Worm (Caenorhabditis elegans): ENCODE results near the gene R166.2.

R166.2 gene

ce11 chrII:10537571-10537970, at the start of gene R166.2:
Gene R166.2 (minus strand): TSS chrII:10537671.
- no peak for TF ChIP-seq ets-7 (tag; optimal IDR thresholded peaks at IDR 0.05)
- TF ChIP-seq ceh-36 (tag; optimal IDR thresholded peaks at IDR 0.05): no peak
- TF ChIP-seq aly-1 (tag; optimal IDR thresholded peaks at IDR 0.05): no peak
- no peak for TF ChIP-seq B0310.2 (tag; optimal IDR thresholded peaks at IDR 0.05)
- TF ChIP-seq tra-4 (tag; optimal IDR thresholded peaks at IDR 0.05): no peak
- TF ChIP-seq pes-1 (GFP tag; IDR thresholded peaks at IDR 0.05): no peak
- TF ChIP-seq scrt-1 (GFP tag; IDR thresholded peaks at IDR 0.05): no peak
- TF ChIP-seq flt-1 (GFP tag; IDR thresholded peaks at IDR 0.05): no peak
- no peak for TF ChIP-seq hnd-1 (tag; optimal IDR thresholded peaks at IDR 0.05)
- TF ChIP-seq hmg-4 (GFP tag; optimal IDR thresholded peaks at IDR 0.05): no peak
- no peak for TF ChIP-seq sea-1 (GFP tag; conservative IDR thresholded peaks at IDR 0.05)
- no peak for TF ChIP-seq tbx-11 (GFP tag; IDR thresholded peaks at IDR 0.05)
- TF ChIP-seq tbx-37 (GFP tag; conservative IDR thresholded peaks at IDR 0.05): no peak
- no peak for TF ChIP-seq ceh-13 (GFP tag; optimal IDR thresholded peaks at IDR 0.05)
- no peak for TF ChIP-seq hmbx-1 (tag; optimal IDR thresholded peaks at IDR 0.05)
- no peak for TF ChIP-seq F13C5.2 (tag; optimal IDR thresholded peaks at IDR 0.05)
- no peak for TF ChIP-seq ama-1 (optimal IDR thresholded peaks at IDR 0.05)

DNA sequence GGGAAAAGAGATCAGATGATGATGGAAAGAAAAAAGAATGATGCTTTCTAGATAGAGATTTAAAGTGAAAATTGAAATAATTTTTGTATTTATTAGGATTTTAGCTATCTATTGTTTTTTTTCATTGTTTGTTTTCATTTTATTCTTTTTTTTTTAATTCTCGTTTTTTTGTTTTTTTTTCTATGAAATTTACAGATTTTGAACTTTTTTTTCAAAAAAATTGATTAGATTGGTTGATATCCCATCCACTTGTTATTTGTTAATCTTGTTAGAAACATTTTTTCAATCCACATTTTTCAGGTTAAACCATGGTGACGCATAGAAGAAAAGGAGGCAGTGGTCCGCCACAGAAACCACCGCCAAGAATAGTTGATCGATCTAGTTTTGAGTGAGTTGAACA, 46.6 kb upstream of the R166.2 start, which contains the start of gene algn-9:
Gene algn-9, plus strand, starts transcription at position 301 of the 400 bp plus-strand sequence.
- TF ChIP-seq ceh-13 (GFP tag; optimal IDR thresholded peaks at IDR 0.05) (no peak), ceh-36 (tag; optimal IDR thresholded peaks at IDR 0.05) (no peak), hmg-4 (GFP tag; optimal IDR thresholded peaks at IDR 0.05) (no peak), sea-1 (GFP tag; conservative IDR thresholded peaks at IDR 0.05) (no peak), tra-4 (tag; optimal IDR thresholded peaks at IDR 0.05) (no peak), hmbx-1 (tag; optimal IDR thresholded peaks at IDR 0.05) (no peak), ama-1 (optimal IDR thresholded peaks at IDR 0.05) (no peak), flt-1 (GFP tag; IDR thresholded peaks at IDR 0.05) (no peak), hnd-1 (tag; optimal IDR thresholded peaks at IDR 0.05) (no peak), tbx-11 (GFP tag; IDR thresholded peaks at IDR 0.05) (no peak), aly-1 (tag; optimal IDR thresholded peaks at IDR 0.05) (no peak), F13C5.2 (tag; optimal IDR thresholded peaks at IDR 0.05) (no peak), pes-1 (GFP tag; IDR thresholded peaks at IDR 0.05) (no peak), tbx-37 (GFP tag; conservative IDR thresholded peaks at IDR 0.05) (no peak)

DNA sequence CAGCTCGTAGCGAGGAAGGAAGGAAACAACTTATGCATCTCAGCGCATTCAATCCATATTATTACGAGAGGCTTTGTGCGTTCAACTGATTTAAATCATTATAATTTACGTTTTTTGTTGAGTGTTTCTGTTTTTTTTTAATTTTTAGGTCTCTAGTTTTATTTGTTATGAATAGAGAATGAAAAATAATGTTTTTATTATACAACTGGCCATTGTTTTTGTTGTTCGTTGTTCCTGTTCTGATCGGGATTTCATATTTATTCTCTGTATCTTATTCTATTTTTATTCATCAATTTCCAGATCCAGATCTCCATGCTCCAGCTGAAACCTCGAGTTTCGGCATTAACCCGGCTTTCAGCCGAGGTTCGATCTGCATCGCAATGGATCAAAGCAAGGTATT, 44.8 kb upstream of the R166.2 start, which contains the start of gene mrps-22:
Gene mrps-22, plus strand, starts transcription at position 301 of the 400 bp plus-strand sequence.
- TF ChIP-seq aly-1 (tag; optimal IDR thresholded peaks at IDR 0.05): no peak
- no peak for TF ChIP-seq hmbx-1 (tag; optimal IDR thresholded peaks at IDR 0.05)
- no peak for TF ChIP-seq ets-7 (tag; optimal IDR thresholded peaks at IDR 0.05)
- no peak for TF ChIP-seq F13C5.2 (tag; optimal IDR thresholded peaks at IDR 0.05)
- no peak for TF ChIP-seq ama-1 (optimal IDR thresholded peaks at IDR 0.05)
- TF ChIP-seq flt-1 (GFP tag; IDR thresholded peaks at IDR 0.05): no peak
- TF ChIP-seq pes-1 (GFP tag; IDR thresholded peaks at IDR 0.05): no peak
- no peak for TF ChIP-seq tbx-11 (GFP tag; IDR thresholded peaks at IDR 0.05)
- TF ChIP-seq scrt-1 (GFP tag; IDR thresholded peaks at IDR 0.05): no peak
- TF ChIP-seq sea-1 (GFP tag; conservative IDR thresholded peaks at IDR 0.05): no peak
- no peak for TF ChIP-seq hmg-4 (GFP tag; optimal IDR thresholded peaks at IDR 0.05)
- TF ChIP-seq hnd-1 (tag; optimal IDR thresholded peaks at IDR 0.05): no peak
- TF ChIP-seq B0310.2 (tag; optimal IDR thresholded peaks at IDR 0.05): no peak

- TF ChIP-seq scrt-1 (GFP tag; IDR thresholded peaks at IDR 0.05) (no peak), ceh-13 (GFP tag; optimal IDR thresholded peaks at IDR 0.05) (no peak), hmbx-1 (tag; optimal IDR thresholded peaks at IDR 0.05) (no peak), hmg-4 (GFP tag; optimal IDR thresholded peaks at IDR 0.05) (no peak), hnd-1 (tag; optimal IDR thresholded peaks at IDR 0.05) (no peak), tbx-37 (GFP tag; conservative IDR thresholded peaks at IDR 0.05) (no peak), B0310.2 (tag; optimal IDR thresholded peaks at IDR 0.05) (no peak), F13C5.2 (tag; optimal IDR thresholded peaks at IDR 0.05) (no peak), tbx-11 (GFP tag; IDR thresholded peaks at IDR 0.05) (no peak), pes-1 (GFP tag; IDR thresholded peaks at IDR 0.05) (no peak), ets-7 (tag; optimal IDR thresholded peaks at IDR 0.05) (no peak), aly-1 (tag; optimal IDR thresholded peaks at IDR 0.05) (no peak), flt-1 (GFP tag; IDR thresholded peaks at IDR 0.05) (no peak), sea-1 (GFP tag; conservative IDR thresholded peaks at IDR 0.05) (no peak), tra-4 (tag; optimal IDR thresholded peaks at IDR 0.05) (no peak), ceh-36 (tag; optimal IDR thresholded peaks at IDR 0.05) (no peak), ama-1 (optimal IDR thresholded peaks at IDR 0.05) (no peak)
Observed at ce11 chrII:10580833-10581232, 43.4 kb upstream of the R166.2 start, which contains the start of gene dap-3. Gene dap-3 (plus strand): TSS chrII:10581133.

DNA sequence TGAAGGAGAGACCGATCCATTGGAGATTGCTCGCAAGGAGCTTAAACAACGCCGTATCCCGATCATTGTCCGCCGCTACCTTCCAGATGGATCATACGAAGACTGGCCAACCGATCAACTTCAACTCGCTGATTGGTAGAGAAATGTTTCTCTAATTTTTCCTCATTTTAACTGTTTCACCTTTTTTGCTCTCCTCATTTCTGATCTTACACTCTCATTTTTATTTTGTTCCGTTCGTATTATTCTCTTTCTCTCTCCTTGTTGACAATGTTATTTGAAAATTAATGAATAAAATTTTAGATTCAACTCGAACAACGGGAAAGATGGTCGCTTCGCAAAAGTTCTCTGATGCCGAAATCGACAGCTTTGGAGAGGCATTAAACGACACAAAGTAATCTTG, 42.2 kb upstream of the R166.2 start, which contains the start of gene dohh-1:
Gene dohh-1, plus strand, starts transcription at position 301 of the 400 bp plus-strand sequence.
- TF ChIP-seq scrt-1 (GFP tag; IDR thresholded peaks at IDR 0.05): no peak
- no peak for TF ChIP-seq sea-1 (GFP tag; conservative IDR thresholded peaks at IDR 0.05)
- TF ChIP-seq flt-1 (GFP tag; IDR thresholded peaks at IDR 0.05): no peak
- TF ChIP-seq ama-1 (optimal IDR thresholded peaks at IDR 0.05): no peak
- TF ChIP-seq tbx-11 (GFP tag; IDR thresholded peaks at IDR 0.05): no peak
- no peak for TF ChIP-seq ceh-13 (GFP tag; optimal IDR thresholded peaks at IDR 0.05)

- TF ChIP-seq hmbx-1 (tag; optimal IDR thresholded peaks at IDR 0.05) (no peak), tbx-37 (GFP tag; conservative IDR thresholded peaks at IDR 0.05) (no peak), hmg-4 (GFP tag; optimal IDR thresholded peaks at IDR 0.05) (no peak), sea-1 (GFP tag; conservative IDR thresholded peaks at IDR 0.05) (no peak)
Observed at ce11 chrII:10578843-10579430, 41.5 kb upstream of the R166.2 start, which contains the start of gene rpb-6. Gene rpb-6 (plus strand): TSS chrII:10579380.

DNA sequence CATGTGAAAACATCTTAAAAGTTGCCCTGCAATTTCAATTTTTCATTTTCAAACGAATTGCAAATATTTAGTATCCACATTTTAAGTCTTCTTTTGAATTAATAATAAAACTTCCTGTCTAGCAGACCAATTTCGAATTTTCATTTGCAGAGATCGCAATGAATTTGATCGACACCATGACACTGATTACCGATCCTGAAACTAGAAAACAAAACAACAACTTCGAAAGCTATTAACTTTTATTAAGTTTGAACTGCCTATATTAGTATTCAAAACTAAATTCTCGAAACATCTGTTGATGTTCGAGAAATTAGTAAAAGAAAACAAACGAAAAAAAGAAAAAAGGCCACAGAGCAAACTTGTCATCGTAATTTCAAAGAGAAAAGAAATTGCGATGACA, 36.7 kb upstream of the R166.2 start:
- TF ChIP-seq tbx-37 (GFP tag; conservative IDR thresholded peaks at IDR 0.05) (no peak), aly-1 (tag; optimal IDR thresholded peaks at IDR 0.05) (no peak), hnd-1 (tag; optimal IDR thresholded peaks at IDR 0.05) (no peak), hmg-4 (GFP tag; optimal IDR thresholded peaks at IDR 0.05) (no peak), tbx-11 (GFP tag; IDR thresholded peaks at IDR 0.05) (no peak), scrt-1 (GFP tag; IDR thresholded peaks at IDR 0.05) (no peak), sea-1 (GFP tag; conservative IDR thresholded peaks at IDR 0.05) (no peak), B0310.2 (tag; optimal IDR thresholded peaks at IDR 0.05) (no peak), hmbx-1 (tag; optimal IDR thresholded peaks at IDR 0.05) (no peak), ceh-36 (tag; optimal IDR thresholded peaks at IDR 0.05) (no peak), tra-4 (tag; optimal IDR thresholded peaks at IDR 0.05) (no peak), F13C5.2 (tag; optimal IDR thresholded peaks at IDR 0.05) (no peak), flt-1 (GFP tag; IDR thresholded peaks at IDR 0.05) (no peak), ets-7 (tag; optimal IDR thresholded peaks at IDR 0.05) (no peak), ceh-13 (GFP tag; optimal IDR thresholded peaks at IDR 0.05) (no peak)

Measured in whole organism, early embryonic.